Worm (Caenorhabditis elegans) whole organism, young adult: ENCODE data around the gene srh-105.

Experiments
- K11D2.4 ChIP-seq: fragments of 200-800 bp; sonication (Bioruptor generic); IDR thresholded peaks from 2 replicates; pipeline ENCODE4 v1.3.6; 2022; ENCODE audit warnings: missing genetic modification reagents, missing genetic modification characterization, missing compliant biosample characterization
- pbrm-1 ChIP-seq: fragments of 200-800 bp; sonication (Bioruptor generic); IDR thresholded peaks from 2 replicates; pipeline ENCODE4 v1.3.6; 2022; ENCODE audit warnings: missing genetic modification reagents, missing genetic modification characterization, missing compliant biosample characterization

DNA sequence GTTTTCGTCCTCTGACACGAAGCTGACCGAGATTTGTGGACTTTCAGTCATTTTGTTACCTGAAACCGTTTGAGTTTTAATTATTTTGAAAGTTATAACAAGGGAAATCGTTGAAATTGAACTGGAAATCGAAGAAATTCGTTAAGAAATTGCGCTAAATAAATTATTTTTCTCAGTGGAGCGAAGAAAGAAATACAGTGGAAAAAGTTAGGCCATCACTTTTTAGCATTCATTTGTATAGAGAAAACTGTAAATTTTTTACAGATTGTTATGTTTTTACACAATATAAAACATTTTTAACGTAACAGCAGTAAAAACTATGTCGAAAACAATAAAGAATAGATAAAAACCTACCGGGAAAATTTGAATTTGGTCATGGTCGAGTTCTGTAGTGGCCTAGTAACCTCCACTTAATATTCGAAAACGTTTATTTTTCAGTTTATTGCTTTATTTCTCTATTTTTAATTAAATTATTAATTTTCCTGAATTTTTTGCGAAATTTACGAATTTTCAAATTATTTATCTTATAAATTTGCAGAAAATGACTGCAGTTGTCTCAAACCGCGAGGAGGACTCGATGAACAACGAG is 24.7 kb downstream of the srh-105 start, which contains the start of the genes gldi-1 and prp-21:
- no peak for TF ChIP-seq K11D2.4
- TF ChIP-seq pbrm-1 (GFP tag; lab: Robert Waterston, UW), result no peak
